Worm (Caenorhabditis elegans): ENCODE measurements around the gene hex-2.

The hex-2 gene

ce11 chrV:5693595-5693994, 39.3 kb downstream of the hex-2 start:
- TF ChIP-seq W03F9.2 (tag; optimal IDR thresholded peaks at IDR 0.05) (no peak), him-1 (tag; optimal IDR thresholded peaks at IDR 0.05) (no peak), dao-5 (tag; optimal IDR thresholded peaks at IDR 0.05) (no peak)

ce11 chrV:5695635-5696034, 41.4 kb downstream of the hex-2 start:
- TF ChIP-seq dao-5 (tag; optimal IDR thresholded peaks at IDR 0.05): no peak
- no peak for TF ChIP-seq W03F9.2 (tag; optimal IDR thresholded peaks at IDR 0.05)
- no peak for TF ChIP-seq him-1 (tag; optimal IDR thresholded peaks at IDR 0.05)

ce11 chrV:5696177-5696576, 41.9 kb downstream of the hex-2 start:
- TF ChIP-seq dao-5 (tag; optimal IDR thresholded peaks at IDR 0.05) (no peak), W03F9.2 (tag; optimal IDR thresholded peaks at IDR 0.05) (no peak), him-1 (tag; optimal IDR thresholded peaks at IDR 0.05) (no peak)

- TF ChIP-seq dao-5 (tag; optimal IDR thresholded peaks at IDR 0.05): no peak
- no peak for TF ChIP-seq him-1 (tag; optimal IDR thresholded peaks at IDR 0.05)
- no peak for TF ChIP-seq W03F9.2 (tag; optimal IDR thresholded peaks at IDR 0.05)
Measured at ce11 chrV:5697581-5697980, 43.3 kb downstream of the hex-2 start.

ce11 chrV:5699835-5700441, 45.7 kb downstream of the hex-2 start, which contains the start of gene clec-1:
Gene clec-1, plus strand, starts transcription at chrV:5700154.
- TF ChIP-seq dao-5 (tag; optimal IDR thresholded peaks at IDR 0.05): no peak
- TF ChIP-seq him-1 (tag; optimal IDR thresholded peaks at IDR 0.05): no peak
- TF ChIP-seq W03F9.2 (tag; optimal IDR thresholded peaks at IDR 0.05): no peak

- TF ChIP-seq him-1 (tag; optimal IDR thresholded peaks at IDR 0.05) (no peak), W03F9.2 (tag; optimal IDR thresholded peaks at IDR 0.05) (no peak), dao-5 (tag; optimal IDR thresholded peaks at IDR 0.05) (no peak)
Measured at ce11 chrV:5701106-5701505, 46.9 kb downstream of the hex-2 start.

- TF ChIP-seq W03F9.2 (tag; optimal IDR thresholded peaks at IDR 0.05): no peak
- TF ChIP-seq him-1 (tag; optimal IDR thresholded peaks at IDR 0.05): no peak
- TF ChIP-seq dao-5 (tag; optimal IDR thresholded peaks at IDR 0.05): no peak
Measured at ce11 chrV:5704467-5704866, 50.2 kb downstream of the hex-2 start.

ce11 chrV:5705510-5705909, 51.3 kb downstream of the hex-2 start, which contains the start of gene peli-1:
Gene peli-1, plus strand, starts transcription at chrV:5705810.
- TF ChIP-seq him-1 (tag; optimal IDR thresholded peaks at IDR 0.05) (no peak), W03F9.2 (tag; optimal IDR thresholded peaks at IDR 0.05) (no peak), dao-5 (tag; optimal IDR thresholded peaks at IDR 0.05) (no peak)
